Worm (Caenorhabditis elegans): Measurements from ENCODE around the gene srh-82.

DNA sequence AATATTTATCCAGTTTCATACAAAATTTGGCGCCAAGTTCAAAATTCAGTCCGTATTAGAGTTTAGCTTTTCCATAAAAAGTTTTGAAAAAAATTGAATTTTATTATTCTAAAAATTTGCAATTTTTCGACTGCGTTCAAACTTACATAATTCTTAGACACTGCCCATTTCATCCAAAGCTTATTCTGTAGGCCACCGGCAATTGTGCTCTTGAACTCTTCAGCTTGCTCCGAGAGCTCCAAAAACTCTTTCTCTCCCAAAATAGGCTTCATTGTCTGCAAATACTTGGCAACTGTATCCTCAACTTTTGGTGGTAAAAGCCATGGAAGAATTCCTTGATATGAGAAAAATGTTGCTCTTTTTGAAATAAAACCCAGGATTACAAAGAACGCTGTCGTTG lies 5.2 kb downstream of the srh-82 start:
- TF ChIP-seq snpc-4 (tag; optimal IDR thresholded peaks at IDR 0.05) (no peak), mdl-1 (tag; optimal IDR thresholded peaks at IDR 0.05) (no peak), ama-1 (optimal IDR thresholded peaks at IDR 0.05) (no peak), nhr-77 (tag; optimal IDR thresholded peaks at IDR 0.05) (no peak), nhr-28 (tag; optimal IDR thresholded peaks at IDR 0.05) (no peak), nhr-43 (tag; optimal IDR thresholded peaks at IDR 0.05; ENCODE audit: poor library complexity, severe bottlenecking) (no peak), elt-2 (tag; optimal IDR thresholded peaks at IDR 0.05) (no peak), ceh-16 (tag; optimal IDR thresholded peaks at IDR 0.05) (no peak), jun-1 (tag; optimal IDR thresholded peaks at IDR 0.05) (no peak), sea-2 (GFP tag; optimal IDR thresholded peaks at IDR 0.05) (no peak), egl-5 (tag; optimal IDR thresholded peaks at IDR 0.05) (no peak), unc-62 (GFP tag; optimal IDR thresholded peaks at IDR 0.05) (no peak), R02D3.7 (tag; optimal IDR thresholded peaks at IDR 0.05) (no peak)

Measured in whole organism, L3 larva.